Fruit fly (Drosophila melanogaster) whole organism, embryonic: ENCODE results near the gene Vajk2.

Experiments
- Abd-B ChIP-seq: fragments of 200-800 bp; sonication (Bioruptor generic); optimal IDR thresholded peaks from 2 replicates; lab custom pipeline; 2018; ENCODE audit warnings: missing biosample characterization, mild to moderate bottlenecking, missing genetic modification characterization, moderate library complexity
- Aef1 ChIP-seq: fragments of 200-800 bp; sonication (Bioruptor generic); IDR thresholded peaks from 3 replicates; pipeline ENCODE4 v1.3.6; 2022; ENCODE audit warnings: missing biosample characterization, missing genetic modification characterization
- CG13287 ChIP-seq: fragments of 200-800 bp; sonication (Bioruptor generic); IDR thresholded peaks from 2 replicates; pipeline ENCODE4 v1.3.6; 2022; ENCODE audit warnings: missing biosample characterization, missing genetic modification characterization; ENCODE audit not compliant: partially characterized antibody
- CG17359 ChIP-seq: fragments of 200-800 bp; sonication (Bioruptor generic); optimal IDR thresholded peaks from 3 replicates; lab custom pipeline; 2018; ENCODE audit warnings: missing biosample characterization, mild to moderate bottlenecking, missing genetic modification characterization, moderate library complexity
- CG17829 ChIP-seq: fragments of 200-800 bp; optimal IDR thresholded peaks from 2 replicates; lab custom pipeline; 2019; ENCODE audit warnings: missing biosample characterization, mild to moderate bottlenecking, missing genetic modification characterization, moderate library complexity
- CG18599 ChIP-seq: fragments of 200-800 bp; sonication (Bioruptor generic); optimal IDR thresholded peaks from 3 replicates; lab custom pipeline; 2017; ENCODE audit warnings: missing biosample characterization, missing genetic modification characterization, mild to moderate bottlenecking, moderate library complexity, missing genetic modification reagents
- CG18619 ChIP-seq: fragments of 200-800 bp; sonication (Bioruptor generic); optimal IDR thresholded peaks from 3 replicates; lab custom pipeline; 2017; ENCODE audit warnings: missing biosample characterization, mild to moderate bottlenecking, missing genetic modification characterization
- CG3163 ChIP-seq: fragments of 200-800 bp; sonication (Bioruptor generic); optimal IDR thresholded peaks from 3 replicates; lab custom pipeline; 2016; ENCODE audit warnings: missing biosample characterization, missing genetic modification characterization
- CG3281 ChIP-seq: fragments of 200-800 bp; sonication (Bioruptor generic); optimal IDR thresholded peaks from 3 replicates; lab custom pipeline; 2017; ENCODE audit warnings: missing biosample characterization, mild to moderate bottlenecking, missing genetic modification characterization
- CG4282 ChIP-seq: fragments of 200-800 bp; sonication (Bioruptor generic); optimal IDR thresholded peaks from 2 replicates; lab custom pipeline; 2016; ENCODE audit warnings: missing biosample characterization, missing genetic modification characterization
- CG4360 ChIP-seq: fragments of 200-800 bp; sonication (Bioruptor generic); IDR thresholded peaks from 2 replicates; pipeline ENCODE4 v1.3.6; 2022; ENCODE audit warnings: missing biosample characterization, missing genetic modification characterization
- CG6765 ChIP-seq: fragments of 200-800 bp; sonication (Bioruptor generic); optimal IDR thresholded peaks from 3 replicates; lab custom pipeline; 2017; ENCODE audit warnings: missing biosample characterization, mild to moderate bottlenecking, missing genetic modification characterization
- CG7556 ChIP-seq: fragments of 200-800 bp; sonication (Bioruptor generic); optimal IDR thresholded peaks from 2 replicates; lab custom pipeline; 2017; ENCODE audit warnings: missing biosample characterization, mild to moderate bottlenecking, missing genetic modification characterization
- CG7987 ChIP-seq: fragments of 200-800 bp; sonication (Bioruptor generic); optimal IDR thresholded peaks from 2 replicates; lab custom pipeline; 2018; ENCODE audit warnings: missing biosample characterization, mild to moderate bottlenecking, missing genetic modification characterization, moderate library complexity
- CG8281 ChIP-seq: fragments of 200-800 bp; sonication (Bioruptor generic); optimal IDR thresholded peaks from 2 replicates; lab custom pipeline; 2018; ENCODE audit warnings: missing biosample characterization, mild to moderate bottlenecking, missing genetic modification characterization, moderate library complexity
- CG9797 ChIP-seq: fragments of 200-800 bp; sonication (Bioruptor generic); optimal IDR thresholded peaks from 3 replicates; lab custom pipeline; 2018; ENCODE audit warnings: missing biosample characterization, mild to moderate bottlenecking, missing genetic modification characterization
- Dad ChIP-seq: fragments of 200-800 bp; sonication (Bioruptor generic); optimal IDR thresholded peaks from 3 replicates; lab custom pipeline; 2016; ENCODE audit warnings: missing biosample characterization, missing genetic modification characterization
- Dek ChIP-seq: fragments of 200-800 bp; sonication (Bioruptor generic); optimal IDR thresholded peaks from 3 replicates; lab custom pipeline; 2019; ENCODE audit warnings: missing biosample characterization, mild to moderate bottlenecking, missing genetic modification characterization, moderate library complexity
- Ets65A ChIP-seq: fragments of 200-800 bp; sonication (Bioruptor generic); peaks from one replicate; lab custom pipeline; 2016; ENCODE audit warnings: missing biosample characterization, missing genetic modification characterization
- HmgZ ChIP-seq: fragments of 200-800 bp; sonication (Bioruptor generic); optimal IDR thresholded peaks from 2 replicates; lab custom pipeline; 2018; ENCODE audit warnings: missing biosample characterization, mild to moderate bottlenecking, missing genetic modification characterization
- Hmr ChIP-seq: fragments of 200-800 bp; sonication (Bioruptor generic); optimal IDR thresholded peaks from 3 replicates; lab custom pipeline; 2017; ENCODE audit warnings: mild to moderate bottlenecking, missing biosample characterization, missing genetic modification reagents, missing genetic modification characterization
- Hr39 ChIP-seq: fragments of >200 bp; optimal IDR thresholded peaks from 2 replicates; lab custom pipeline; 2017
- Hr51 ChIP-seq, 2 experiments: fragments of 200-800 bp; sonication (Bioruptor generic); optimal IDR thresholded peaks; 2 replicates in 1 of 2; 3 replicates in 1 of 2; lab custom pipeline; 2016 to 2018; ENCODE audit warnings: missing biosample characterization in 2 of 2, missing genetic modification characterization in 2 of 2, mild to moderate bottlenecking in 1 of 2, moderate library complexity in 1 of 2
- Mes4 ChIP-seq: fragments of 200-800 bp; sonication (Bioruptor generic); optimal IDR thresholded peaks from 2 replicates; lab custom pipeline; 2016; ENCODE audit warnings: missing biosample characterization, missing genetic modification characterization
- Mrtf ChIP-seq: fragments of 200-800 bp; sonication (Bioruptor generic); IDR thresholded peaks from 3 replicates; pipeline ENCODE4 v1.3.6; 2022; ENCODE audit warnings: missing biosample characterization, missing genetic modification characterization
- Nf-YA ChIP-seq: fragments of 200-800 bp; sonication (Bioruptor generic); IDR thresholded peaks from 2 replicates; pipeline ENCODE4 v1.3.6; 2022; ENCODE audit warnings: missing biosample characterization, missing genetic modification characterization
- Ptx1 ChIP-seq: fragments of 200-800 bp; sonication (Bioruptor generic); IDR thresholded peaks from 2 replicates; pipeline ENCODE4 v1.3.6; 2022; ENCODE audit warnings: missing biosample characterization, missing genetic modification characterization
- btn ChIP-seq: fragments of 200-800 bp; sonication (Bioruptor generic); optimal IDR thresholded peaks from 2 replicates; lab custom pipeline; 2016; ENCODE audit warnings: missing biosample characterization, missing genetic modification characterization
- cad ChIP-seq: fragments of >200 bp; optimal IDR thresholded peaks from 2 replicates; lab custom pipeline; 2017; ENCODE audit warnings: missing biosample characterization, missing genetic modification characterization
- fd3F ChIP-seq: fragments of 200-800 bp; sonication (Bioruptor generic); optimal IDR thresholded peaks from 2 replicates; lab custom pipeline; 2018; ENCODE audit warnings: missing biosample characterization, mild to moderate bottlenecking, missing genetic modification characterization, moderate library complexity
- fu2 ChIP-seq: fragments of 200-800 bp; sonication (Bioruptor generic); optimal IDR thresholded peaks from 2 replicates; lab custom pipeline; 2016; ENCODE audit warnings: missing biosample characterization, missing genetic modification characterization
- gcm2 ChIP-seq: fragments of 200-800 bp; sonication (Bioruptor generic); optimal IDR thresholded peaks from 2 replicates; lab custom pipeline; 2016; ENCODE audit warnings: missing biosample characterization, missing genetic modification characterization
- kni ChIP-seq: fragments of 200-800 bp; sonication (Bioruptor generic); optimal IDR thresholded peaks from 3 replicates; lab custom pipeline; 2017; ENCODE audit warnings: mild to moderate bottlenecking, missing biosample characterization, missing genetic modification reagents, missing genetic modification characterization
- knrl ChIP-seq: fragments of 200-800 bp; sonication (Bioruptor generic); IDR thresholded peaks from 3 replicates; pipeline ENCODE4 v1.3.6; 2022; ENCODE audit warnings: missing biosample characterization, missing genetic modification characterization; ENCODE audit not compliant: partially characterized antibody
- lilli ChIP-seq: fragments of 200-800 bp; sonication (Bioruptor generic); optimal IDR thresholded peaks from 3 replicates; lab custom pipeline; 2016; ENCODE audit warnings: missing biosample characterization, missing genetic modification characterization
- lmd ChIP-seq: fragments of 200-800 bp; sonication (Bioruptor generic); IDR thresholded peaks from 2 replicates; pipeline ENCODE4 v1.3.6; 2022; ENCODE audit warnings: missing biosample characterization, missing genetic modification characterization
- mirr ChIP-seq: fragments of 200-800 bp; sonication (Bioruptor generic); optimal IDR thresholded peaks from 3 replicates; lab custom pipeline; 2018; ENCODE audit warnings: missing biosample characterization, mild to moderate bottlenecking, missing genetic modification characterization
- oc ChIP-seq: fragments of 200-800 bp; sonication (Bioruptor generic); optimal IDR thresholded peaks from 2 replicates; lab custom pipeline; 2018; ENCODE audit warnings: missing biosample characterization, mild to moderate bottlenecking, missing genetic modification characterization, moderate library complexity
- odd ChIP-seq: fragments of 200-800 bp; sonication (Bioruptor generic); optimal IDR thresholded peaks from 2 replicates; lab custom pipeline; 2017; ENCODE audit warnings: missing biosample characterization, mild to moderate bottlenecking, missing genetic modification characterization
- phol ChIP-seq: fragments of 200-800 bp; sonication (Bioruptor generic); optimal IDR thresholded peaks from 3 replicates; lab custom pipeline; 2018; ENCODE audit warnings: missing biosample characterization, mild to moderate bottlenecking, missing genetic modification characterization, moderate library complexity
- row ChIP-seq: fragments of 200-800 bp; sonication (Bioruptor generic); IDR thresholded peaks from 3 replicates; pipeline ENCODE4 v1.3.6; 2022; ENCODE audit warnings: missing biosample characterization, missing genetic modification characterization
- slbo ChIP-seq: fragments of 200-800 bp; sonication (Bioruptor generic); IDR thresholded peaks from 2 replicates; pipeline ENCODE4 v1.3.6; 2022; ENCODE audit warnings: missing biosample characterization, missing genetic modification characterization
- sqz ChIP-seq: fragments of 200-800 bp; sonication (Bioruptor generic); optimal IDR thresholded peaks from 3 replicates; lab custom pipeline; 2018; ENCODE audit warnings: missing biosample characterization, mild to moderate bottlenecking, missing genetic modification characterization
- stwl ChIP-seq: fragments of 200-800 bp; sonication (Bioruptor generic); optimal IDR thresholded peaks from 3 replicates; lab custom pipeline; 2018; ENCODE audit warnings: missing biosample characterization, mild to moderate bottlenecking, missing genetic modification characterization, moderate library complexity
- tll ChIP-seq, 2 experiments: fragments of 200-800 bp in 1 of 2; fragments of >200 bp in 1 of 2; sonication (Bioruptor generic) in 1 of 2; optimal IDR thresholded peaks; 2 replicates each; lab custom pipeline; 2017 to 2019; ENCODE audit warnings: missing biosample characterization in 2 of 2, missing genetic modification characterization in 2 of 2, mild to moderate bottlenecking in 1 of 2, moderate library complexity in 1 of 2
- trem ChIP-seq: fragments of 200-800 bp; optimal IDR thresholded peaks from 3 replicates; lab custom pipeline; 2019; ENCODE audit warnings: missing biosample characterization, mild to moderate bottlenecking, missing genetic modification characterization, moderate library complexity
- tup ChIP-seq: fragments of 200-800 bp; sonication (Bioruptor generic); optimal IDR thresholded peaks from 2 replicates; lab custom pipeline; 2016; ENCODE audit warnings: missing biosample characterization, mild to moderate bottlenecking, missing genetic modification characterization, moderate library complexity
- vnd ChIP-seq: fragments of 200-800 bp; sonication (Bioruptor generic); IDR thresholded peaks from 3 replicates; pipeline ENCODE4 v1.3.6; 2022; ENCODE audit warnings: missing biosample characterization, missing genetic modification characterization; ENCODE audit not compliant: partially characterized antibody
- zf30C ChIP-seq: fragments of 200-800 bp; sonication (Bioruptor generic); optimal IDR thresholded peaks from 3 replicates; lab custom pipeline; 2018; ENCODE audit warnings: missing biosample characterization, mild to moderate bottlenecking, missing genetic modification characterization

The Vajk2 gene

dm6 chr2L:13905072-13905847, 29.2 kb downstream of the Vajk2 start, which contains the start of gene Ance (continued):
- TF ChIP-seq knrl (GFP tag; lab: Robert Waterston, UW) (no peak), cad (GFP tag; lab: Kevin White, UChicago) (no peak), zf30C (GFP tag; lab: Kevin White, UChicago) (peak; percentile 89), CG7556 (GFP tag; lab: Kevin White, UChicago) (peak; percentile 46), CG17829 (tag; lab: Kevin White, UChicago) (peak; percentile 36), Aef1 (GFP tag; lab: Robert Waterston, UW) (no peak), CG3281 (GFP tag; lab: Kevin White, UChicago) (peak; percentile 57), vnd (GFP tag; lab: Robert Waterston, UW) (no peak), mirr (GFP tag; lab: Kevin White, UChicago) (no peak), CG9797 (GFP tag; lab: Kevin White, UChicago) (no peak), Mrtf (GFP tag; lab: Robert Waterston, UW) (no peak), Dek (tag; lab: Kevin White, UChicago) (peak; percentile 30), phol (tag; lab: Kevin White, UChicago) (peak; percentile 13), oc (tag; lab: Kevin White, UChicago) (peak; percentile 62), tup (GFP tag; lab: Kevin White, UChicago) (no peak), tll (GFP tag; optimal IDR thresholded peaks at IDR 0.05; lab: Kevin White, UChicago) (peak in 1 of 2 experiments; percentile 10), trem (tag; lab: Kevin White, UChicago) (no peak), CG4282 (GFP tag; lab: Kevin White, UChicago) (no peak), Hr51 (GFP tag; optimal IDR thresholded peaks at IDR 0.05; lab: Kevin White, UChicago) (no peak), HmgZ (tag; lab: Kevin White, UChicago) (peak; percentile 15), slbo (GFP tag; lab: Robert Waterston, UW) (peak; percentile 69), CG18599 (GFP tag; lab: Kevin White, UChicago) (peak; percentile 79), lilli (peak; percentile 30), Mes4 (GFP tag; lab: Kevin White, UChicago) (no peak), row (GFP tag; lab: Robert Waterston, UW) (peak; percentile 77), fu2 (GFP tag; lab: Kevin White, UChicago) (no peak), Hr39 (lab: Kevin White, UChicago) (no peak), Ptx1 (peak; percentile 54; the same call in 1 of the 2 replicates), fd3F (GFP tag; lab: Kevin White, UChicago) (peak; percentile 39), CG13287 (GFP tag; lab: Robert Waterston, UW) (peak; percentile 18; the same call in 1 of the 2 replicates), btn (GFP tag; lab: Kevin White, UChicago) (no peak), odd (no peak), CG6765 (GFP tag; lab: Kevin White, UChicago) (no peak), kni (GFP tag; lab: Kevin White, UChicago) (peak; percentile 10), CG8281 (tag; lab: Kevin White, UChicago) (no peak), CG3163 (GFP tag; lab: Kevin White, UChicago) (peak; percentile 20), gcm2 (GFP tag; lab: Kevin White, UChicago) (no peak), Hmr (GFP tag; lab: Kevin White, UChicago) (peak; percentile 54), Abd-B (GFP tag; lab: Kevin White, UChicago) (peak; percentile 35), stwl (tag; lab: Kevin White, UChicago) (no peak), CG18619 (peak; percentile 40), Dad (GFP tag; lab: Kevin White, UChicago) (no peak), sqz (GFP tag; lab: Kevin White, UChicago) (no peak), CG4360 (no peak), CG7987 (GFP tag; lab: Kevin White, UChicago) (no peak), CG17359 (peak; percentile 2), lmd (peak; percentile 38; the same call in 1 of the 2 replicates), Ets65A (no peak), Nf-YA (GFP tag; lab: Robert Waterston, UW) (no peak)
